Worm (Caenorhabditis elegans) whole organism, young adult: ENCODE data around the gene T05A12.3.

Experiments
- B0035.1 ChIP-seq: sonication (generic microtip); optimal IDR thresholded peaks from 2 replicates; lab custom pipeline; 2016; ENCODE audit warnings: missing genetic modification characterization, mild to moderate bottlenecking, missing compliant biosample characterization, missing genotype, missing genetic modification reagents
- D2030.7 ChIP-seq: fragments of 200-800 bp; sonication (Bioruptor generic); IDR thresholded peaks from 2 replicates; pipeline ENCODE4 v1.3.6; 2022; ENCODE audit warnings: missing genetic modification reagents, missing genetic modification characterization, missing compliant biosample characterization
- F22D6.2 ChIP-seq: sonication (generic microtip); optimal IDR thresholded peaks from 2 replicates; lab custom pipeline; 2016; ENCODE audit warnings: mild to moderate bottlenecking, missing genetic modification characterization, missing compliant biosample characterization
- F23B12.7 ChIP-seq: sonication (generic microtip); optimal IDR thresholded peaks from 2 replicates; lab custom pipeline; 2017; ENCODE audit warnings: missing genetic modification characterization, mild to moderate bottlenecking, missing compliant biosample characterization, antibody characterized with exemption, moderate library complexity; ENCODE audit not compliant: insufficient read depth
- F39B2.1 ChIP-seq: fragments of 200-800 bp; sonication (Bioruptor generic); IDR thresholded peaks from 2 replicates; pipeline ENCODE4 v1.3.6; 2022; ENCODE audit warnings: missing genetic modification reagents, missing genetic modification characterization, missing compliant biosample characterization
- F55B11.4 ChIP-seq: sonication (generic microtip); optimal IDR thresholded peaks from 2 replicates; lab custom pipeline; 2016; ENCODE audit warnings: missing compliant biosample characterization, missing genetic modification characterization, borderline replicate concordance; ENCODE audit not compliant: insufficient read depth
- F57A8.1 ChIP-seq: fragments of 200-800 bp; sonication (Bioruptor generic); optimal IDR thresholded peaks from 2 replicates; lab custom pipeline; 2018; ENCODE audit warnings: mild to moderate bottlenecking, missing genetic modification characterization, moderate library complexity, missing compliant biosample characterization
- F57C9.4 ChIP-seq: sonication (generic microtip); optimal IDR thresholded peaks from 2 replicates; lab custom pipeline; 2017; ENCODE audit warnings: mild to moderate bottlenecking, missing genetic modification characterization, missing compliant biosample characterization
- K11D2.4 ChIP-seq: fragments of 200-800 bp; sonication (Bioruptor generic); IDR thresholded peaks from 2 replicates; pipeline ENCODE4 v1.3.6; 2022; ENCODE audit warnings: missing genetic modification reagents, missing genetic modification characterization, missing compliant biosample characterization
- T07F8.4 ChIP-seq: sonication (generic microtip); optimal IDR thresholded peaks from 2 replicates; lab custom pipeline; 2016; ENCODE audit warnings: mild to moderate bottlenecking, missing genetic modification characterization, moderate library complexity, missing compliant biosample characterization
- Y53G8AR.9 ChIP-seq: fragments of 200-800 bp; sonication (Bioruptor generic); conservative IDR thresholded peaks from 2 replicates; pipeline ENCODE4 v1.3.6; 2022; ENCODE audit warnings: missing genetic modification reagents, missing genetic modification characterization, missing compliant biosample characterization
- Y79H2A.3 ChIP-seq: fragments of 200-800 bp; sonication (Bioruptor generic); conservative IDR thresholded peaks from 2 replicates; pipeline ENCODE4 v1.3.6; 2022; ENCODE audit warnings: missing genetic modification reagents, missing genetic modification characterization, missing compliant biosample characterization
- ama-1 ChIP-seq, 3 experiments: fragments of 150-350 bp in 1 of 3; sonication (generic microtip) in 2 of 3; optimal IDR thresholded peaks; 2 replicates each; lab custom pipeline; 2014 to 2018; ENCODE audit warnings: missing biosample characterization in 2 of 3, missing genetic modification characterization in 2 of 3, missing genetic modification reagents in 2 of 3
- aptf-2 ChIP-seq: fragments of 200-800 bp; sonication (Bioruptor generic); conservative IDR thresholded peaks from 2 replicates; pipeline ENCODE4 v1.3.6; 2022; ENCODE audit warnings: missing genetic modification reagents, missing genetic modification characterization, missing compliant biosample characterization
- athp-1 ChIP-seq: sonication (generic microtip); optimal IDR thresholded peaks from 2 replicates; lab custom pipeline; 2017; ENCODE audit warnings: mild to moderate bottlenecking, missing genetic modification characterization, missing compliant biosample characterization
- bed-2 ChIP-seq: fragments of 200-800 bp; sonication (Bioruptor generic); IDR thresholded peaks from 2 replicates; pipeline ENCODE4 v1.3.6; 2022; ENCODE audit warnings: missing genetic modification reagents, missing genetic modification characterization, missing compliant biosample characterization
- cebp-1 ChIP-seq, 2 experiments: fragments of 200-800 bp in 1 of 2; sonication (Bioruptor generic) in 1 of 2; sonication (generic microtip) in 1 of 2; IDR thresholded peaks in 1 of 2; optimal IDR thresholded peaks in 1 of 2; 2 replicates each; pipeline versions ENCODE4 v1.3.6 to Lab custom; 2017 to 2022; ENCODE audit warnings: missing compliant biosample characterization in 2 of 2, missing genetic modification characterization in 2 of 2, mild to moderate bottlenecking in 1 of 2, missing genetic modification reagents in 1 of 2, moderate library complexity in 1 of 2
- ceh-40 ChIP-seq: fragments of 200-800 bp; sonication (Bioruptor generic); IDR thresholded peaks from 2 replicates; pipeline ENCODE4 v1.3.6; 2022; ENCODE audit warnings: missing genetic modification characterization, missing compliant biosample characterization
- ceh-79 ChIP-seq: sonication (generic microtip); optimal IDR thresholded peaks from 2 replicates; lab custom pipeline; 2017; ENCODE audit warnings: mild to moderate bottlenecking, missing genetic modification characterization, missing compliant biosample characterization
- ceh-91 ChIP-seq: fragments of 200-800 bp; sonication (Bioruptor generic); IDR thresholded peaks from 2 replicates; pipeline ENCODE4 v1.3.6; 2022; ENCODE audit warnings: missing genetic modification reagents, missing genetic modification characterization, missing compliant biosample characterization
- dpl-1 ChIP-seq: fragments of 150-350 bp; optimal IDR thresholded peaks from 2 replicates; lab custom pipeline; 2014; ENCODE audit warnings: missing biosample characterization, missing genetic modification reagents, missing genetic modification characterization
- egl-44 ChIP-seq: fragments of 200-800 bp; sonication (Bioruptor generic); IDR thresholded peaks from 2 replicates; pipeline ENCODE4 v1.3.6; 2022; ENCODE audit warnings: missing genetic modification reagents, missing genetic modification characterization, missing compliant biosample characterization
- egrh-3 ChIP-seq: fragments of 200-800 bp; sonication (Bioruptor generic); IDR thresholded peaks from 2 replicates; pipeline ENCODE4 v1.3.6; 2022; ENCODE audit warnings: missing genetic modification reagents, missing genetic modification characterization, missing compliant biosample characterization
- ets-4 ChIP-seq: fragments of 200-800 bp; sonication (Bioruptor generic); optimal IDR thresholded peaks from 2 replicates; lab custom pipeline; 2018; ENCODE audit warnings: mild to moderate bottlenecking, missing genetic modification characterization, missing compliant biosample characterization
- gei-17 ChIP-seq: fragments of 200-800 bp; sonication (Bioruptor generic); optimal IDR thresholded peaks from 2 replicates; lab custom pipeline; 2018; ENCODE audit warnings: mild to moderate bottlenecking, missing genetic modification characterization, missing compliant biosample characterization
- him-1 ChIP-seq: sonication (generic microtip); optimal IDR thresholded peaks from 2 replicates; lab custom pipeline; 2016; ENCODE audit warnings: missing genotype, missing genetic modification reagents, missing genetic modification characterization, missing compliant biosample characterization
- hmg-20 ChIP-seq: fragments of 200-800 bp; sonication (Bioruptor generic); IDR thresholded peaks from 2 replicates; pipeline ENCODE4 v1.3.6; 2022; ENCODE audit warnings: missing genetic modification reagents, missing genetic modification characterization, missing compliant biosample characterization
- hrde-1 ChIP-seq: sonication (generic microtip); optimal IDR thresholded peaks from 2 replicates; lab custom pipeline; 2016; ENCODE audit warnings: missing genetic modification characterization, mild to moderate bottlenecking, missing compliant biosample characterization, moderate library complexity, missing genotype, missing genetic modification reagents, borderline replicate concordance
- hsf-1 ChIP-seq: fragments of 200-800 bp; sonication (Bioruptor generic); IDR thresholded peaks from 2 replicates; pipeline ENCODE4 v1.3.6; 2022; ENCODE audit warnings: missing genetic modification reagents, missing genetic modification characterization, missing compliant biosample characterization
- lag-1 ChIP-seq: fragments of 200-800 bp; sonication (Bioruptor generic); IDR thresholded peaks from 2 replicates; pipeline ENCODE4 v1.3.6; 2022; ENCODE audit warnings: missing genetic modification reagents, missing genetic modification characterization, missing compliant biosample characterization
- let-526 ChIP-seq: fragments of 200-800 bp; sonication (Bioruptor generic); IDR thresholded peaks from 2 replicates; pipeline ENCODE4 v1.3.6; 2022; ENCODE audit warnings: missing genetic modification reagents, missing genetic modification characterization, missing compliant biosample characterization
- lin-35 ChIP-seq, 3 experiments: fragments of 150-350 bp in 2 of 3; sonication (generic microtip) in 1 of 3; optimal IDR thresholded peaks; 2 replicates each; lab custom pipeline; 2014 to 2018; ENCODE audit warnings: missing biosample characterization in 3 of 3, missing genetic modification characterization in 3 of 3, missing genetic modification reagents in 3 of 3
- lin-40 ChIP-seq: sonication (generic microtip); optimal IDR thresholded peaks from 2 replicates; lab custom pipeline; 2016; ENCODE audit warnings: missing genetic modification characterization, mild to moderate bottlenecking, missing compliant biosample characterization, missing genotype, missing genetic modification reagents
- lsy-27 ChIP-seq: sonication (generic microtip); optimal IDR thresholded peaks from 2 replicates; lab custom pipeline; 2017; ENCODE audit warnings: missing genetic modification characterization, mild to moderate bottlenecking, missing compliant biosample characterization, antibody characterized with exemption, missing genotype, borderline replicate concordance; ENCODE audit not compliant: insufficient read depth
- madf-6 ChIP-seq: fragments of 200-800 bp; sonication (Bioruptor generic); IDR thresholded peaks from 2 replicates; pipeline ENCODE4 v1.3.6; 2022; ENCODE audit warnings: missing genetic modification reagents, missing genetic modification characterization, missing compliant biosample characterization
- mcd-1 ChIP-seq: fragments of 200-800 bp; sonication (Bioruptor generic); IDR thresholded peaks from 2 replicates; pipeline ENCODE4 v1.3.6; 2022; ENCODE audit warnings: missing genetic modification reagents, missing genetic modification characterization, missing compliant biosample characterization
- nfya-2 ChIP-seq: fragments of 200-800 bp; sonication (Bioruptor generic); IDR thresholded peaks from 2 replicates; pipeline ENCODE4 v1.3.6; 2022; ENCODE audit warnings: missing genetic modification reagents, missing genetic modification characterization, missing compliant biosample characterization
- nhr-179 ChIP-seq: sonication (generic microtip); optimal IDR thresholded peaks from 2 replicates; lab custom pipeline; 2016; ENCODE audit warnings: mild to moderate bottlenecking, missing genetic modification characterization, missing compliant biosample characterization
- nhr-80 ChIP-seq: sonication (generic microtip); optimal IDR thresholded peaks from 2 replicates; lab custom pipeline; 2016; ENCODE audit warnings: missing genetic modification characterization, missing compliant biosample characterization
- pbrm-1 ChIP-seq: fragments of 200-800 bp; sonication (Bioruptor generic); IDR thresholded peaks from 2 replicates; pipeline ENCODE4 v1.3.6; 2022; ENCODE audit warnings: missing genetic modification reagents, missing genetic modification characterization, missing compliant biosample characterization
- sdz-38 ChIP-seq: sonication (generic microtip); optimal IDR thresholded peaks from 2 replicates; lab custom pipeline; 2016; ENCODE audit warnings: missing genotype, missing genetic modification characterization, missing compliant biosample characterization
- sea-2 ChIP-seq: fragments of 200-800 bp; sonication (Bioruptor generic); IDR thresholded peaks from 2 replicates; pipeline ENCODE4 v1.3.6; 2022; ENCODE audit warnings: missing genetic modification characterization, missing compliant biosample characterization
- snpc-1.1 ChIP-seq: sonication (generic microtip); optimal IDR thresholded peaks from 2 replicates; lab custom pipeline; 2017; ENCODE audit warnings: missing genetic modification characterization, mild to moderate bottlenecking, missing compliant biosample characterization, antibody characterized with exemption, moderate library complexity, missing genotype, missing genetic modification reagents; ENCODE audit not compliant: insufficient read depth
- somi-1 ChIP-seq: fragments of 200-800 bp; sonication (Bioruptor generic); optimal IDR thresholded peaks from 2 replicates; lab custom pipeline; 2018; ENCODE audit warnings: mild to moderate bottlenecking, missing genetic modification characterization, missing compliant biosample characterization
- sptf-2 ChIP-seq: fragments of 200-800 bp; sonication (Bioruptor generic); optimal IDR thresholded peaks from 2 replicates; lab custom pipeline; 2018; ENCODE audit warnings: mild to moderate bottlenecking, missing genetic modification characterization, missing compliant biosample characterization
- tbp1 ChIP-seq: fragments of 200-800 bp; sonication (Bioruptor generic); optimal IDR thresholded peaks from 2 replicates; lab custom pipeline; 2018; ENCODE audit warnings: mild to moderate bottlenecking, missing genetic modification characterization, missing compliant biosample characterization
- zfh-2 ChIP-seq: fragments of 200-800 bp; sonication (Bioruptor generic); conservative IDR thresholded peaks from 2 replicates; pipeline ENCODE4 v1.3.6; 2022; ENCODE audit warnings: missing genetic modification reagents, missing genetic modification characterization, missing compliant biosample characterization

T05A12.3 gene

ce11 chrIV:6842470-6843008, 44.9 kb downstream of the T05A12.3 start, which contains the start of gene lip-1 (continued):
- TF ChIP-seq aptf-2 (GFP tag; lab: Robert Waterston, UW) (no peak), D2030.7 (GFP tag; lab: Robert Waterston, UW) (peak; percentile 74), Y53G8AR.9 (GFP tag; lab: Robert Waterston, UW) (peak; percentile 32; the same call in 1 of the 2 replicates), F39B2.1 (GFP tag; lab: Robert Waterston, UW) (no peak), ceh-91 (GFP tag; lab: Robert Waterston, UW) (peak; percentile 72), zfh-2 (no peak), snpc-1.1 (tag; lab: Kevin White, UChicago) (no peak), somi-1 (GFP tag; lab: Kevin White, UChicago) (no peak), lin-40 (tag; lab: Kevin White, UChicago) (no peak), ceh-79 (tag; lab: Kevin White, UChicago) (no peak), cebp-1 (GFP tag; IDR thresholded peaks at IDR 0.05; lab: Robert Waterston, UW) (no peak), cebp-1 (tag; optimal IDR thresholded peaks at IDR 0.05; lab: Kevin White, UChicago) (no peak), nfya-2 (GFP tag; lab: Robert Waterston, UW) (no peak), ceh-40 (GFP tag; lab: Robert Waterston, UW) (no peak), F57A8.1 (GFP tag; lab: Kevin White, UChicago) (no peak), ama-1 (optimal IDR thresholded peaks at IDR 0.05; lab: Kevin White, UChicago) (no peak), ama-1 (GFP tag; optimal IDR thresholded peaks at IDR 0.05; lab: Kevin White, UChicago) (no peak), let-526 (GFP tag; lab: Robert Waterston, UW) (no peak), egrh-3 (GFP tag; lab: Robert Waterston, UW) (no peak), dpl-1 (GFP tag; lab: Kevin White, UChicago) (peak; percentile 73), bed-2 (no peak), F55B11.4 (tag; lab: Kevin White, UChicago) (no peak), lin-35 (GFP tag; optimal IDR thresholded peaks at IDR 0.05; lab: Kevin White, UChicago) (no peak), B0035.1 (tag; lab: Kevin White, UChicago) (no peak), F23B12.7 (tag; lab: Kevin White, UChicago) (no peak), hmg-20 (GFP tag; lab: Robert Waterston, UW) (no peak), sdz-38 (tag; lab: Kevin White, UChicago) (no peak), lsy-27 (tag; lab: Kevin White, UChicago) (no peak), sptf-2 (GFP tag; lab: Kevin White, UChicago) (no peak), lag-1 (GFP tag; lab: Robert Waterston, UW) (no peak), egl-44 (GFP tag; lab: Robert Waterston, UW) (no peak), mcd-1 (GFP tag; lab: Robert Waterston, UW) (no peak), T07F8.4 (tag; lab: Kevin White, UChicago) (no peak), pbrm-1 (no peak), him-1 (tag; lab: Kevin White, UChicago) (peak; percentile 30), hsf-1 (GFP tag; lab: Robert Waterston, UW) (peak; percentile 70; the same call in 1 of the 2 replicates), ets-4 (no peak), nhr-80 (tag; lab: Kevin White, UChicago) (no peak), madf-6 (GFP tag; lab: Robert Waterston, UW) (peak; percentile 95), F57C9.4 (tag; lab: Kevin White, UChicago) (no peak), athp-1 (tag; lab: Kevin White, UChicago) (no peak), gei-17 (no peak), Y79H2A.3 (no peak), sea-2 (no peak), hrde-1 (tag; lab: Kevin White, UChicago) (no peak), tbp1 (peak; percentile 38), nhr-179 (tag; lab: Kevin White, UChicago) (no peak), F22D6.2 (no peak), K11D2.4 (no peak)
